Fruit fly (Drosophila melanogaster): ENCODE measurements around the gene CG14506.

DNA sequence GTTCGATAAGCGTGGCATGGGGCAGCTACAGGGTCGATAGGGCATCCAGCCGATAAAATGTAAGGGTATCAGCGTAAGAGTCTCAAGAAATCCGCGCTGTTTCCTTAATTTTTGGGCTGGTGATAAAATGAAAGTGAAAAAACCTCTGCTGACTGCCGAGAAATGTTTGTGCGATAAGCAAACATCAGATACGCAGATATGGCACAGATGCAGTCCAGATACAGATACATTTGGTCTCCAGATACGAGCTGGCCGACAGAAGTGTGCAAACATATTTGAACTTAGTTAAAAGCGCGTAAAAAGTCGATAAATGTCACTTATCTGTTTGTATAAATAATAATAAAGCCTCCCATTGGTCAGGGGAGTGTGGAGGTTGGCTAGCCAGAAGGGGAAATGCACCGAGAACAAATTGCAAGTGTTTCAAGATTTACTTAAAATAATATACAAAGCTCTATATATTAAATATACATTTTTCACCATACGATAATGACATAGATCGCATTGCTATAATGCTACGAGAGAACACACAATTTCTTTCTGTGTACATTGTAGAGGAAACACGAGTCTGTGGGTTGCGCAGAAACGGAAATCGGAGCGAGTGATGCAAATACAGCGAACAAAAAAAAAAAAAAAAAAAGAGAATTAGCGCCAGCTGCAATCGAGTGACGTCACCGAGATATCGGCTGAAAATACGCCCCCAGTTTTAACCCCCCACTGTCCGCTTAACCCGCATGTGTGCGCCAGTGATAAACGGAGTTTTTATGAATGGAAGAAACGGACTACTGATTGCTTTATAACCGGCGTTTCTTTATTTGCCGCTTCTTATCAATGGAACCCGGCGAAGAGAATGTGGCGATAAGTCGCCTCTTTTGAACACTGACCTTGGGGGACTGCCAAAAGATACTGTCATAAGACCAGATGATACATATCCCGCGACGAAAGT lies 6.1 kb downstream of the CG14506 start:
- TF ChIP-seq CG13204 (GFP tag; optimal IDR thresholded peaks at IDR 0.05) (no peak), EcR (GFP tag; optimal IDR thresholded peaks at IDR 0.05) (no peak), CG34367 (tag; optimal IDR thresholded peaks at IDR 0.05) (no peak), gl (tag; optimal IDR thresholded peaks at IDR 0.05) (peak; percentile 19), CG17806 (tag; optimal IDR thresholded peaks at IDR 0.05) (peak; percentile 71), CG32121 (GFP tag; IDR thresholded peaks at IDR 0.05) (no peak), fd96Ca (GFP tag; IDR thresholded peaks at IDR 0.05) (peak; percentile 66; the same call in 2 of the 3 replicates), Pif1B (GFP tag; optimal IDR thresholded peaks at IDR 0.05) (peak; percentile 50), rn (GFP tag; IDR thresholded peaks at IDR 0.05) (peak; percentile 37; the same call in 1 of the 2 replicates), CG8159 (tag; optimal IDR thresholded peaks at IDR 0.05) (peak; percentile 75)

Measured in whole organism, pupa.